Worm (Caenorhabditis elegans): Measurements from ENCODE around the gene agxt-1.

ce11 chrII:8853960-8854359 is 8.6 kb downstream of the agxt-1 start:
- TF ChIP-seq ama-1 (optimal IDR thresholded peaks at IDR 0.05) (no peak), F44E2.7 (GFP tag; IDR thresholded peaks at IDR 0.05) (no peak), lir-3 (tag; optimal IDR thresholded peaks at IDR 0.05) (no peak), daf-12 (tag; optimal IDR thresholded peaks at IDR 0.05) (no peak), ZK546.5 (tag; optimal IDR thresholded peaks at IDR 0.05) (no peak), zag-1 (tag; optimal IDR thresholded peaks at IDR 0.05) (no peak), mes-2 (tag; optimal IDR thresholded peaks at IDR 0.05; ENCODE audit: poor library complexity, severe bottlenecking) (no peak), nhr-10 (tag; optimal IDR thresholded peaks at IDR 0.05) (no peak), attf-4 (tag; optimal IDR thresholded peaks at IDR 0.05) (no peak), rbr-2 (tag; optimal IDR thresholded peaks at IDR 0.05) (no peak), mep-1 (tag; optimal IDR thresholded peaks at IDR 0.05) (no peak), dpl-1 (GFP tag; optimal IDR thresholded peaks at IDR 0.05) (no peak)
